Worm (Caenorhabditis elegans): ENCODE results near the gene str-115.

The str-115 gene

ce11 chrV:11298632-11299031 lies 29.7 kb downstream of the str-115 start, which contains the start of gene T03F7.5:
Gene T03F7.5 (minus strand): TSS chrV:11298732.
- TF ChIP-seq C16A3.4 (tag; optimal IDR thresholded peaks at IDR 0.05) (no peak), nhr-71 (tag; optimal IDR thresholded peaks at IDR 0.05) (no peak), efl-1 (optimal IDR thresholded peaks at IDR 0.05) (no peak), efl-1 (GFP tag; optimal IDR thresholded peaks at IDR 0.05 in 1 of 2) (peak in 1 of 2 experiments; percentile 7), irx-1 (tag; optimal IDR thresholded peaks at IDR 0.05) (no peak), nhr-84 (tag; optimal IDR thresholded peaks at IDR 0.05) (no peak)

- TF ChIP-seq ets-5 (GFP tag; IDR thresholded peaks at IDR 0.05) (no peak), jun-1 (tag; optimal IDR thresholded peaks at IDR 0.05) (peak; percentile 54)
Measured at ce11 chrV:11299406-11299805, 30.5 kb downstream of the str-115 start.

DNA sequence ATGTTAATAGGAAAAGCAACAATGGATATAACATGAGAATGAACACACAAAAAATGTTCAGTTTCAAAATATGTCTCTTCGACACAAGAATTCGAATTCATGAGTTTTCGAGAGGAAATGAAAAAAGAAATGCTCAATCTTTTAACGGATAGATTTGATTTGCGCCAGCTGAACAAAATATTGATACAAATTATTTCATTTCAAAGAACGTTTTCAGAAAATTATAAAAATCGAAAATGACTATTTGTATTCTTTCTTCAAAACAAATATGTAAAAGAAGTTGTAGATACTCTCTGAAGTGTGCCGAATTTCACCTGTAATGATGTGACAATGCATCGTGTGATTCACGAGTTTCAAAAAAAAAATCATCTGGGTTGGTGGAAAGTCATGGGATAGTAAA lies 31.6 kb downstream of the str-115 start, which contains the start of gene srh-47:
TSS of gene srh-47 (minus strand) at position 101 of the 400 bp plus-strand sequence.
- TF ChIP-seq mab-9 (GFP tag; IDR thresholded peaks at IDR 0.05) (no peak), elt-2 (tag; optimal IDR thresholded peaks at IDR 0.05) (no peak), elt-3 (tag; optimal IDR thresholded peaks at IDR 0.05) (no peak), aha-1 (tag; optimal IDR thresholded peaks at IDR 0.05) (no peak), efl-1 (optimal IDR thresholded peaks at IDR 0.05) (no peak), efl-1 (GFP tag; optimal IDR thresholded peaks at IDR 0.05 in 1 of 2) (no peak), snu-23 (GFP tag; optimal IDR thresholded peaks at IDR 0.05) (no peak), lin-13 (GFP tag; optimal IDR thresholded peaks at IDR 0.05) (no peak), nhr-20 (tag; optimal IDR thresholded peaks at IDR 0.05) (no peak), nhr-19 (GFP tag; conservative IDR thresholded peaks at IDR 0.05) (no peak)

- TF ChIP-seq blmp-1 (tag; optimal IDR thresholded peaks at IDR 0.05) (peak; percentile 89), lsy-2 (tag; optimal IDR thresholded peaks at IDR 0.05) (no peak)
Measured at ce11 chrV:11302698-11303097, 33.8 kb downstream of the str-115 start, which contains the start of gene srh-46. Gene srh-46 (minus strand): TSS chrV:11302886.

DNA sequence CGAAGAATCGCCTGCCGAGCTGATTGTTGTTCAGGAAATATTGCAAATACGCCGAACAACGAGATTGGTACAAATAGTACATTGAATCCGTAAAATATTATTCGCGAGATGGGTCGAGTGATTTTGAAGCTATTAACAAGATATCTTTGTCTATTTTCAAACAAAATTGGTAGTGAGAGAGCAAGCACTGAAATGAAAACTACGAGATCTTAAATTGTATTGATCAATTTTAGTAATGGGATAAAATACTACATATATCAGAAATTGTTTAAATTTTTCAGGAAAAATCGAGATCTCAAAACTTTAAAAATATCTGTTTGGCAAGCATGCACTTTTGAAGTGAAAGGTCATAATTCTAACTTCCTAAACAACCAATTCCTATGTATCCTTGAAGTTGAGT lies 35.3 kb downstream of the str-115 start:
- no peak for TF ChIP-seq fkh-4 (tag; optimal IDR thresholded peaks at IDR 0.05; ENCODE audit: borderline replicate concordance)
- TF ChIP-seq sup-37 (GFP tag; optimal IDR thresholded peaks at IDR 0.05) = no peak
- no peak for TF ChIP-seq C16A3.4 (tag; optimal IDR thresholded peaks at IDR 0.05)
- TF ChIP-seq zip-4 (GFP tag; optimal IDR thresholded peaks at IDR 0.05) = no peak
- TF ChIP-seq nhr-19 (GFP tag; conservative IDR thresholded peaks at IDR 0.05) = no peak

- no peak for TF ChIP-seq ets-5 (GFP tag; IDR thresholded peaks at IDR 0.05)
- no peak for TF ChIP-seq ama-1 (optimal IDR thresholded peaks at IDR 0.05)
- no peak for TF ChIP-seq C34B4.2 (tag; optimal IDR thresholded peaks at IDR 0.05)
- no peak for TF ChIP-seq snpc-4 (tag; optimal IDR thresholded peaks at IDR 0.05)
- no peak for TF ChIP-seq blmp-1 (tag; optimal IDR thresholded peaks at IDR 0.05)
- TF ChIP-seq unc-30 (tag; optimal IDR thresholded peaks at IDR 0.05) = no peak
- no peak for TF ChIP-seq egl-27 (tag; optimal IDR thresholded peaks at IDR 0.05)
- TF ChIP-seq efl-3 (GFP tag; optimal IDR thresholded peaks at IDR 0.05) = no peak
- TF ChIP-seq ztf-11 (tag; optimal IDR thresholded peaks at IDR 0.05) = no peak
- TF ChIP-seq fkh-8 (tag; optimal IDR thresholded peaks at IDR 0.05) = no peak
- no peak for TF ChIP-seq pqm-1 (tag; optimal IDR thresholded peaks at IDR 0.05)
- TF ChIP-seq unc-98 (GFP tag; IDR thresholded peaks at IDR 0.05) = no peak
- TF ChIP-seq lin-39 (tag; optimal IDR thresholded peaks at IDR 0.05) = no peak
- no peak for TF ChIP-seq xbp-1 (tag; optimal IDR thresholded peaks at IDR 0.05)
- TF ChIP-seq lin-15B (tag; optimal IDR thresholded peaks at IDR 0.05) = no peak
Measured at ce11 chrV:11304879-11305278, 36.0 kb downstream of the str-115 start, which contains the start of gene srh-45. Gene srh-45 (minus strand): TSS chrV:11304979.
